Worm (Caenorhabditis elegans) whole organism, L2 larva: ENCODE results near the gene pkc-3.

Source experiments
- C34F6.9 ChIP-seq: fragments of 150-350 bp; optimal IDR thresholded peaks from 2 replicates; lab custom pipeline; 2014; ENCODE audit warnings: missing biosample characterization, missing genetic modification characterization
- F13H6.1 ChIP-seq: sonication (generic microtip); optimal IDR thresholded peaks from 2 replicates; lab custom pipeline; 2016; ENCODE audit warnings: missing genetic modification characterization, missing compliant biosample characterization
- R02D3.7 ChIP-seq: fragments of 150-350 bp; optimal IDR thresholded peaks from 2 replicates; lab custom pipeline; 2014; ENCODE audit warnings: missing biosample characterization, missing genetic modification characterization
- Y55F3AM.14 ChIP-seq: fragments of 200-800 bp; sonication (Bioruptor generic); optimal IDR thresholded peaks from 2 replicates; lab custom pipeline; 2018; ENCODE audit warnings: mild to moderate bottlenecking, missing genetic modification characterization, missing compliant biosample characterization
- aly-2 ChIP-seq: fragments of 150-350 bp; optimal IDR thresholded peaks from 2 replicates; lab custom pipeline; 2014; ENCODE audit warnings: missing biosample characterization, missing genetic modification characterization
- ama-1 ChIP-seq: fragments of 150-350 bp; optimal IDR thresholded peaks from 2 replicates; lab custom pipeline; 2018; ENCODE audit warnings: inconsistent platforms
- blmp-1 ChIP-seq: sonication (generic microtip); optimal IDR thresholded peaks from 2 replicates; lab custom pipeline; 2017; ENCODE audit warnings: missing genetic modification characterization, mild to moderate bottlenecking, missing compliant biosample characterization, antibody characterized with exemption, moderate library complexity; ENCODE audit not compliant: insufficient read depth
- ceh-16 ChIP-seq: fragments of 150-350 bp; optimal IDR thresholded peaks from 2 replicates; lab custom pipeline; 2014; ENCODE audit warnings: missing biosample characterization, missing genetic modification characterization
- ceh-82 ChIP-seq: fragments of 150-350 bp; optimal IDR thresholded peaks from 2 replicates; lab custom pipeline; 2014; ENCODE audit warnings: missing biosample characterization, missing genetic modification characterization
- crh-2 ChIP-seq: sonication (generic microtip); optimal IDR thresholded peaks from 2 replicates; lab custom pipeline; 2017; ENCODE audit warnings: missing biosample characterization, missing genetic modification characterization
- elt-1 ChIP-seq: fragments of 150-350 bp; optimal IDR thresholded peaks from 2 replicates; lab custom pipeline; 2014; ENCODE audit warnings: missing biosample characterization, missing genetic modification characterization
- elt-3 ChIP-seq: sonication (generic microtip); optimal IDR thresholded peaks from 2 replicates; lab custom pipeline; 2017; ENCODE audit warnings: missing biosample characterization, missing genetic modification characterization
- lin-11 ChIP-seq: fragments of 150-350 bp; sonication (generic microtip); optimal IDR thresholded peaks from 2 replicates; lab custom pipeline; 2014; ENCODE audit warnings: missing biosample characterization, missing genetic modification characterization, inconsistent platforms, mixed read lengths
- lin-13 ChIP-seq: fragments of 150-350 bp; optimal IDR thresholded peaks from 2 replicates; lab custom pipeline; 2014; ENCODE audit warnings: missing biosample characterization, missing genetic modification reagents, missing genetic modification characterization
- mab-5 ChIP-seq: fragments of 150-350 bp; optimal IDR thresholded peaks from 2 replicates; lab custom pipeline; 2014; ENCODE audit warnings: missing biosample characterization, missing genetic modification characterization
- nhr-11 ChIP-seq: fragments of 150-350 bp; optimal IDR thresholded peaks from 2 replicates; lab custom pipeline; 2014; ENCODE audit warnings: missing biosample characterization, missing genetic modification characterization
- nhr-12 ChIP-seq: fragments of 150-350 bp; optimal IDR thresholded peaks from 2 replicates; lab custom pipeline; 2014; ENCODE audit warnings: missing biosample characterization, missing genetic modification characterization
- nhr-129 ChIP-seq: fragments of 150-350 bp; optimal IDR thresholded peaks from 2 replicates; lab custom pipeline; 2014; ENCODE audit warnings: missing biosample characterization, missing genetic modification characterization
- nhr-21 ChIP-seq: fragments of 150-350 bp; optimal IDR thresholded peaks from 2 replicates; lab custom pipeline; 2014; ENCODE audit warnings: missing biosample characterization, missing genetic modification characterization
- nhr-23 ChIP-seq: fragments of 150-350 bp; optimal IDR thresholded peaks from 2 replicates; lab custom pipeline; 2014; ENCODE audit warnings: missing biosample characterization, missing genetic modification reagents, missing genetic modification characterization
- nhr-237 ChIP-seq: fragments of 150-350 bp; optimal IDR thresholded peaks from 2 replicates; lab custom pipeline; 2014; ENCODE audit warnings: missing biosample characterization, missing genetic modification characterization
- nhr-25 ChIP-seq: fragments of 150-350 bp; sonication (generic microtip); optimal IDR thresholded peaks from 3 replicates; lab custom pipeline; 2014; ENCODE audit warnings: missing biosample characterization, missing genetic modification characterization
- nhr-6 ChIP-seq: fragments of 150-350 bp; optimal IDR thresholded peaks from 2 replicates; lab custom pipeline; 2014; ENCODE audit warnings: missing biosample characterization, missing genetic modification characterization
- nhr-77 ChIP-seq: fragments of 150-350 bp; optimal IDR thresholded peaks from 2 replicates; lab custom pipeline; 2014; ENCODE audit warnings: missing biosample characterization, missing genetic modification characterization
- peb-1 ChIP-seq: fragments of 150-350 bp; optimal IDR thresholded peaks from 2 replicates; lab custom pipeline; 2014; ENCODE audit warnings: missing biosample characterization, missing genetic modification characterization
- sem-4 ChIP-seq: fragments of 150-350 bp; optimal IDR thresholded peaks from 2 replicates; lab custom pipeline; 2014; ENCODE audit warnings: missing biosample characterization, missing genetic modification reagents, missing genetic modification characterization
- skn-1 ChIP-seq: sonication (generic microtip); optimal IDR thresholded peaks from 2 replicates; lab custom pipeline; 2017; ENCODE audit warnings: missing biosample characterization, missing genetic modification characterization
- sma-3 ChIP-seq: sonication (generic microtip); optimal IDR thresholded peaks from 2 replicates; lab custom pipeline; 2016; ENCODE audit warnings: missing genetic modification reagents, missing genetic modification characterization, missing compliant biosample characterization
- unc-39 ChIP-seq: fragments of 150-350 bp; optimal IDR thresholded peaks from 2 replicates; lab custom pipeline; 2014; ENCODE audit warnings: missing biosample characterization, missing genetic modification characterization
- unc-55 ChIP-seq: fragments of 150-350 bp; sonication (generic microtip); optimal IDR thresholded peaks from 3 replicates; lab custom pipeline; 2014; ENCODE audit warnings: missing biosample characterization, missing genetic modification reagents, missing genetic modification characterization
- unc-62 ChIP-seq: fragments of 150-350 bp; optimal IDR thresholded peaks from 2 replicates; lab custom pipeline; 2014; ENCODE audit warnings: missing biosample characterization, missing genetic modification reagents, missing genetic modification characterization
- zag-1 ChIP-seq: fragments of 150-350 bp; optimal IDR thresholded peaks from 2 replicates; lab custom pipeline; 2014; ENCODE audit warnings: missing biosample characterization, missing genetic modification characterization
- ztf-1 ChIP-seq: fragments of 200-800 bp; sonication (Bioruptor generic); conservative IDR thresholded peaks from 2 replicates; pipeline ENCODE4 v1.3.6; 2022; ENCODE audit warnings: missing genetic modification characterization, missing compliant biosample characterization

Gene pkc-3

ce11 chrII:5408924-5409323 is 29.1 kb downstream of the pkc-3 start, which contains the start of the genes EEED8.12 and EEED8.4:
Gene EEED8.12, minus strand, starts transcription at chrII:5409024.
Gene EEED8.4, plus strand, starts transcription at chrII:5409319.
- TF ChIP-seq nhr-6 (no peak), aly-2 (no peak), nhr-237 (tag; lab: Kevin White, UChicago) (no peak), sem-4 (tag; lab: Kevin White, UChicago) (no peak), skn-1 (tag; lab: Kevin White, UChicago) (no peak), lin-11 (tag; lab: Kevin White, UChicago) (no peak), nhr-12 (tag; lab: Kevin White, UChicago) (no peak), sma-3 (GFP tag; lab: Kevin White, UChicago) (no peak), F13H6.1 (tag; lab: Kevin White, UChicago) (no peak), Y55F3AM.14 (GFP tag; lab: Kevin White, UChicago) (no peak), nhr-25 (tag; lab: Kevin White, UChicago) (no peak), unc-39 (tag; lab: Kevin White, UChicago) (no peak), zag-1 (tag; lab: Kevin White, UChicago) (no peak)

ce11 chrII:5412467-5412866 is 32.6 kb downstream of the pkc-3 start, which contains the start of the genes EEED8.13 and EEED8.18:
Gene EEED8.13, minus strand, starts transcription at chrII:5412567.
Gene EEED8.18, minus strand, starts transcription at chrII:5412610.
- no peak for TF ChIP-seq ceh-82 (tag; lab: Kevin White, UChicago)
- no peak for TF ChIP-seq elt-1 (tag; lab: Kevin White, UChicago)
- no peak for TF ChIP-seq lin-13 (GFP tag; lab: Kevin White, UChicago)
- no peak for TF ChIP-seq nhr-129 (tag; lab: Kevin White, UChicago)
- no peak for TF ChIP-seq unc-62 (GFP tag; lab: Kevin White, UChicago)
- no peak for TF ChIP-seq ama-1 (lab: Kevin White, UChicago)
- TF ChIP-seq ztf-1 (GFP tag; lab: Robert Waterston, UW): no peak
- no peak for TF ChIP-seq elt-3 (tag; lab: Kevin White, UChicago)
- no peak for TF ChIP-seq F13H6.1 (tag; lab: Kevin White, UChicago)
- TF ChIP-seq nhr-237 (tag; lab: Kevin White, UChicago): no peak
- no peak for TF ChIP-seq nhr-23
- no peak for TF ChIP-seq peb-1 (tag; lab: Kevin White, UChicago)
- TF ChIP-seq mab-5: no peak
- TF ChIP-seq R02D3.7: no peak

ce11 chrII:5414040-5414439 is 34.2 kb downstream of the pkc-3 start, which contains the start of the genes EEED8.14 and EEED8.3:
Gene EEED8.14, minus strand, starts transcription at chrII:5414052.
Gene EEED8.3, plus strand, starts transcription at chrII:5414276.
- TF ChIP-seq lin-13 (GFP tag; lab: Kevin White, UChicago): no peak
- no peak for TF ChIP-seq ceh-82 (tag; lab: Kevin White, UChicago)
- no peak for TF ChIP-seq C34F6.9
- no peak for TF ChIP-seq unc-55 (GFP tag; lab: Kevin White, UChicago)
- no peak for TF ChIP-seq crh-2
- no peak for TF ChIP-seq elt-3 (tag; lab: Kevin White, UChicago)
- no peak for TF ChIP-seq lin-11 (tag; lab: Kevin White, UChicago)
- TF ChIP-seq nhr-21 (tag; lab: Kevin White, UChicago): no peak
- TF ChIP-seq sem-4 (tag; lab: Kevin White, UChicago): no peak
- no peak for TF ChIP-seq blmp-1
- no peak for TF ChIP-seq nhr-11 (tag; lab: Kevin White, UChicago)
- no peak for TF ChIP-seq zag-1 (tag; lab: Kevin White, UChicago)
- no peak for TF ChIP-seq ceh-16
- TF ChIP-seq nhr-77 (tag; lab: Kevin White, UChicago): no peak
- no peak for TF ChIP-seq unc-62 (GFP tag; lab: Kevin White, UChicago)
- TF ChIP-seq, all 48 proteins: peak for 0

ce11 chrII:5416204-5416764 is 36.5 kb downstream of the pkc-3 start, which contains the start of gene EEED8.2:
Gene EEED8.2, plus strand, starts transcription at chrII:5416714.
- TF ChIP-seq zag-1 (tag; lab: Kevin White, UChicago) (no peak), elt-3 (tag; lab: Kevin White, UChicago) (no peak), peb-1 (tag; lab: Kevin White, UChicago) (no peak), Y55F3AM.14 (GFP tag; lab: Kevin White, UChicago) (no peak), aly-2 (no peak), nhr-129 (tag; lab: Kevin White, UChicago) (no peak), nhr-6 (no peak), nhr-25 (tag; lab: Kevin White, UChicago) (no peak), ceh-16 (no peak), nhr-11 (tag; lab: Kevin White, UChicago) (no peak)
- TF ChIP-seq, all 48 proteins: peak for 0
